Comparison of ENCODE assay signal across 4 fruit fly cellular contexts in genomic region chrX:10570142-10570756, dm6.
TF ChIP-seq lines count a peak whose summit lies in the region.

No protein-coding gene starts in this region.

- TF ChIP-seq CTCF in whole organism, embryonic (GFP tag; optimal IDR thresholded peaks at IDR 0.05; lab: Kevin White, UChicago), result peak; percentile 11

TF ChIP-seq in whole organism, embryonic, 481 proteins besides CTCF, POLR2A, EP300 and RAD21 (continues in another document):
- TF ChIP-seq zfh1 (GFP tag; IDR thresholded peaks at IDR 0.05; lab: Robert Waterston, UW) (peak; percentile 43; the same call in 1 of the 3 replicates), Side (GFP tag; optimal IDR thresholded peaks at IDR 0.05; lab: Kevin White, UChicago) (no peak), sima (GFP tag; optimal IDR thresholded peaks at IDR 0.05; lab: Kevin White, UChicago) (no peak), MTF-1 (GFP tag; optimal IDR thresholded peaks at IDR 0.05; lab: Kevin White, UChicago; ENCODE audit: borderline replicate concordance) (no peak), abd-A (tag; optimal IDR thresholded peaks at IDR 0.05; lab: Kevin White, UChicago) (no peak), CG17186 (GFP tag; optimal IDR thresholded peaks at IDR 0.05; lab: Kevin White, UChicago) (no peak), CG11723 (GFP tag; optimal IDR thresholded peaks at IDR 0.05; lab: Kevin White, UChicago) (no peak), pan (optimal IDR thresholded peaks at IDR 0.05; lab: Kevin White, UChicago) (no peak), pan (GFP tag; optimal IDR thresholded peaks at IDR 0.05 in 1 of 2, IDR thresholded peaks at IDR 0.05 in 1 of 2) (peak in 1 of 2 experiments; percentile 29), C15 (GFP tag; IDR thresholded peaks at IDR 0.05; lab: Robert Waterston, UW) (no peak), CG9609 (GFP tag; optimal IDR thresholded peaks at IDR 0.05; lab: Kevin White, UChicago) (peak; percentile 15), Camta (GFP tag; optimal IDR thresholded peaks at IDR 0.05; lab: Kevin White, UChicago) (peak; percentile 20), tup (GFP tag; optimal IDR thresholded peaks at IDR 0.05; lab: Kevin White, UChicago) (no peak), cato (GFP tag; optimal IDR thresholded peaks at IDR 0.05; lab: Kevin White, UChicago; ENCODE audit: borderline replicate concordance) (no peak), CG2678 (tag; optimal IDR thresholded peaks at IDR 0.05; lab: Kevin White, UChicago) (peak; percentile 61), da (GFP tag; optimal IDR thresholded peaks at IDR 0.05; lab: Kevin White, UChicago) (no peak), HmgD (GFP tag; optimal IDR thresholded peaks at IDR 0.05; lab: Kevin White, UChicago) (no peak), CG2889 (GFP tag; IDR thresholded peaks at IDR 0.05; lab: Robert Waterston, UW) (no peak), dati (GFP tag; IDR thresholded peaks at IDR 0.05; lab: Robert Waterston, UW) (no peak), CG1529 (GFP tag; optimal IDR thresholded peaks at IDR 0.05; lab: Kevin White, UChicago) (peak; percentile 14), CG8944 (GFP tag; optimal IDR thresholded peaks at IDR 0.05; lab: Kevin White, UChicago) (peak; percentile 25), CG17359 (tag; optimal IDR thresholded peaks at IDR 0.05; lab: Kevin White, UChicago) (peak; percentile 54), crol (GFP tag; IDR thresholded peaks at IDR 0.05; lab: Robert Waterston, UW) (no peak)

TF ChIP-seq in whole organism, prepupa, 60 proteins besides CTCF, POLR2A, EP300 and RAD21 (continues in another document):
- TF ChIP-seq Eip78C (GFP tag; lab: Kevin White, UChicago), result peak; percentile 96
- no peak for TF ChIP-seq Hr38 (GFP tag; optimal IDR thresholded peaks at IDR 0.05; lab: Kevin White, UChicago)
- TF ChIP-seq lz (GFP tag; optimal IDR thresholded peaks at IDR 0.05; lab: Kevin White, UChicago), result peak; percentile 50
- peak; percentile 91 for TF ChIP-seq svp (GFP tag; lab: Kevin White, UChicago)
- peak; percentile 87 for TF ChIP-seq CG7368 (GFP tag; optimal IDR thresholded peaks at IDR 0.05; lab: Kevin White, UChicago)
- peak; percentile 86 for TF ChIP-seq Ets96B (tag; optimal IDR thresholded peaks at IDR 0.05; lab: Kevin White, UChicago)
- no peak for TF ChIP-seq Eip93F (GFP tag; optimal IDR thresholded peaks at IDR 0.05; lab: Kevin White, UChicago)
- TF ChIP-seq achi (GFP tag; optimal IDR thresholded peaks at IDR 0.05; lab: Kevin White, UChicago), result peak; percentile 85
- peak; percentile 84 for TF ChIP-seq acj6 (GFP tag; optimal IDR thresholded peaks at IDR 0.05; lab: Kevin White, UChicago)
- TF ChIP-seq CG1621 (tag; optimal IDR thresholded peaks at IDR 0.05; lab: Kevin White, UChicago), result peak; percentile 91
- TF ChIP-seq Sox15 (GFP tag; optimal IDR thresholded peaks at IDR 0.05; lab: Kevin White, UChicago), result peak; percentile 66
- peak; percentile 85 for TF ChIP-seq OdsH (GFP tag; optimal IDR thresholded peaks at IDR 0.05; lab: Kevin White, UChicago)
- peak; percentile 56 for TF ChIP-seq fd85E (GFP tag; optimal IDR thresholded peaks at IDR 0.05; lab: Kevin White, UChicago)
- TF ChIP-seq CG3919 (GFP tag; optimal IDR thresholded peaks at IDR 0.05; lab: Kevin White, UChicago), result peak; percentile 88
- TF ChIP-seq CG16779 (tag; optimal IDR thresholded peaks at IDR 0.05; lab: Kevin White, UChicago), result peak; percentile 72
- peak; percentile 82 for TF ChIP-seq spab (GFP tag; optimal IDR thresholded peaks at IDR 0.05; lab: Kevin White, UChicago)
- peak; percentile 57 for TF ChIP-seq Hr39 (GFP tag; optimal IDR thresholded peaks at IDR 0.05; lab: Kevin White, UChicago)
- peak; percentile 91 for TF ChIP-seq CG32006 (GFP tag; optimal IDR thresholded peaks at IDR 0.05; lab: Kevin White, UChicago)
- peak; percentile 83 for TF ChIP-seq net (GFP tag; optimal IDR thresholded peaks at IDR 0.05; lab: Kevin White, UChicago)
- TF ChIP-seq CG8319 (GFP tag; optimal IDR thresholded peaks at IDR 0.05; lab: Kevin White, UChicago), result peak; percentile 51
- peak; percentile 89 for TF ChIP-seq CG6276 (GFP tag; optimal IDR thresholded peaks at IDR 0.05; lab: Kevin White, UChicago)
- TF ChIP-seq Sox102F (GFP tag; optimal IDR thresholded peaks at IDR 0.05; lab: Kevin White, UChicago), result peak; percentile 57
- peak; percentile 59 for TF ChIP-seq CG34406 (GFP tag; optimal IDR thresholded peaks at IDR 0.05; lab: Kevin White, UChicago)
- TF ChIP-seq CG10669 (GFP tag; optimal IDR thresholded peaks at IDR 0.05; lab: Kevin White, UChicago), result peak; percentile 84

TF ChIP-seq in whole organism, pupa, 21 proteins besides CTCF, POLR2A, EP300 and RAD21:
- TF ChIP-seq EcR (GFP tag; optimal IDR thresholded peaks at IDR 0.05; lab: Kevin White, UChicago) (no peak), CG10348 (GFP tag; IDR thresholded peaks at IDR 0.05; lab: Robert Waterston, UW) (peak; percentile 40; the same call in 1 of the 2 replicates), CG32121 (GFP tag; IDR thresholded peaks at IDR 0.05; lab: Robert Waterston, UW) (peak; percentile 83), D1 (tag; optimal IDR thresholded peaks at IDR 0.05; lab: Kevin White, UChicago) (no peak), CG4496 (GFP tag; IDR thresholded peaks at IDR 0.05; lab: Robert Waterston, UW) (peak; percentile 92), CG17806 (tag; optimal IDR thresholded peaks at IDR 0.05; lab: Kevin White, UChicago) (peak; percentile 83), gl (tag; optimal IDR thresholded peaks at IDR 0.05; lab: Kevin White, UChicago) (peak; percentile 76), fd96Ca (GFP tag; IDR thresholded peaks at IDR 0.05; lab: Robert Waterston, UW) (peak; percentile 92), Pif1A (GFP tag; optimal IDR thresholded peaks at IDR 0.05; lab: Kevin White, UChicago) (peak; percentile 89), CG8159 (tag; optimal IDR thresholded peaks at IDR 0.05; lab: Kevin White, UChicago) (peak; percentile 83), CG15710 (tag; optimal IDR thresholded peaks at IDR 0.05; lab: Kevin White, UChicago) (peak; percentile 79), CG13204 (GFP tag; optimal IDR thresholded peaks at IDR 0.05; lab: Kevin White, UChicago) (peak; percentile 62), Snoo (tag; optimal IDR thresholded peaks at IDR 0.05; lab: Kevin White, UChicago) (peak; percentile 23), rn (GFP tag; IDR thresholded peaks at IDR 0.05; lab: Robert Waterston, UW) (peak; percentile 65), CG9948 (tag; optimal IDR thresholded peaks at IDR 0.05; lab: Kevin White, UChicago) (peak; percentile 84), Ets98B (GFP tag; IDR thresholded peaks at IDR 0.05; lab: Robert Waterston, UW) (peak; percentile 89), Pif1B (GFP tag; optimal IDR thresholded peaks at IDR 0.05; lab: Kevin White, UChicago) (peak; percentile 86), CG34367 (tag; optimal IDR thresholded peaks at IDR 0.05; lab: Kevin White, UChicago) (peak; percentile 84), CG14655 (GFP tag; optimal IDR thresholded peaks at IDR 0.05; lab: Kevin White, UChicago) (peak; percentile 91), CG8301 (tag; optimal IDR thresholded peaks at IDR 0.05; lab: Kevin White, UChicago) (peak; percentile 89), CG12605 (GFP tag; IDR thresholded peaks at IDR 0.05; lab: Robert Waterston, UW) (peak; percentile 85)

TF ChIP-seq in whole organism, wandering third instar larva, 38 proteins besides CTCF, POLR2A, EP300 and RAD21 (continues in another document):
- TF ChIP-seq Dfd (GFP tag; optimal IDR thresholded peaks at IDR 0.05; lab: Kevin White, UChicago), result no peak
- no peak for TF ChIP-seq Myc (optimal IDR thresholded peaks at IDR 0.05; lab: Kevin White, UChicago)
- no peak for TF ChIP-seq Vsx2 (GFP tag; optimal IDR thresholded peaks at IDR 0.05; lab: Kevin White, UChicago; ENCODE audit: partially characterized antibody)
- peak; percentile 56 for TF ChIP-seq woc (GFP tag; optimal IDR thresholded peaks at IDR 0.05; lab: Kevin White, UChicago)
- no peak for TF ChIP-seq N (GFP tag; optimal IDR thresholded peaks at IDR 0.05; lab: Kevin White, UChicago)
- peak; percentile 75 for TF ChIP-seq fru (GFP tag; optimal IDR thresholded peaks at IDR 0.05; lab: Kevin White, UChicago)
- TF ChIP-seq dl (GFP tag; optimal IDR thresholded peaks at IDR 0.05; lab: Kevin White, UChicago; ENCODE audit: insufficient read depth in 1 of 2, partially characterized antibody in 2 of 2), result no peak
- TF ChIP-seq jim (GFP tag; optimal IDR thresholded peaks at IDR 0.05; lab: Kevin White, UChicago), result no peak
- TF ChIP-seq GATAd (GFP tag; optimal IDR thresholded peaks at IDR 0.05; lab: Kevin White, UChicago), result no peak
- TF ChIP-seq rgr (GFP tag; optimal IDR thresholded peaks at IDR 0.05; lab: Kevin White, UChicago), result peak; percentile 24
- peak; percentile 18 for TF ChIP-seq br (GFP tag; optimal IDR thresholded peaks at IDR 0.05; lab: Kevin White, UChicago)
- TF ChIP-seq HLH106 (tag; optimal IDR thresholded peaks at IDR 0.05; lab: Kevin White, UChicago), result peak; percentile 38
- TF ChIP-seq brk (GFP tag; optimal IDR thresholded peaks at IDR 0.05; lab: Kevin White, UChicago), result no peak
- TF ChIP-seq Hr78 (GFP tag; optimal IDR thresholded peaks at IDR 0.05; lab: Kevin White, UChicago), result no peak
- TF ChIP-seq pan (optimal IDR thresholded peaks at IDR 0.05; lab: Kevin White, UChicago), result no peak
- no peak for TF ChIP-seq CG32264 (GFP tag; optimal IDR thresholded peaks at IDR 0.05; lab: Kevin White, UChicago)
- TF ChIP-seq Dif (GFP tag; optimal IDR thresholded peaks at IDR 0.05; lab: Kevin White, UChicago; ENCODE audit: partially characterized antibody), result no peak
- no peak for TF ChIP-seq tai (GFP tag; optimal IDR thresholded peaks at IDR 0.05; lab: Kevin White, UChicago)
- TF ChIP-seq CG9705 (GFP tag; optimal IDR thresholded peaks at IDR 0.05; lab: Kevin White, UChicago), result no peak
- no peak for TF ChIP-seq CrebA (GFP tag; optimal IDR thresholded peaks at IDR 0.05; lab: Kevin White, UChicago; ENCODE audit: borderline replicate concordance)
- TF ChIP-seq sv (GFP tag; optimal IDR thresholded peaks at IDR 0.05; lab: Kevin White, UChicago), result peak; percentile 5
- no peak for TF ChIP-seq dmrt93B (GFP tag; optimal IDR thresholded peaks at IDR 0.05; lab: Kevin White, UChicago)
- no peak for TF ChIP-seq OdsH (GFP tag; optimal IDR thresholded peaks at IDR 0.05; lab: Kevin White, UChicago)
- TF ChIP-seq Jra (GFP tag; optimal IDR thresholded peaks at IDR 0.05; lab: Kevin White, UChicago), result no peak
- no peak for TF ChIP-seq dsf (GFP tag; optimal IDR thresholded peaks at IDR 0.05; lab: Kevin White, UChicago; ENCODE audit: borderline replicate concordance)
- TF ChIP-seq lola (GFP tag; optimal IDR thresholded peaks at IDR 0.05; lab: Kevin White, UChicago), result no peak
- peak; percentile 51 for TF ChIP-seq ey (GFP tag; optimal IDR thresholded peaks at IDR 0.05; lab: Kevin White, UChicago)
- TF ChIP-seq Hnf4 (GFP tag; optimal IDR thresholded peaks at IDR 0.05; lab: Kevin White, UChicago), result no peak
- TF ChIP-seq psq (GFP tag; optimal IDR thresholded peaks at IDR 0.05; lab: Kevin White, UChicago), result peak; percentile 21
- TF ChIP-seq sage (GFP tag; optimal IDR thresholded peaks at IDR 0.05; lab: Kevin White, UChicago), result no peak
- no peak for TF ChIP-seq Rel (GFP tag; optimal IDR thresholded peaks at IDR 0.05; lab: Kevin White, UChicago)
- TF ChIP-seq Rel (tag; optimal IDR thresholded peaks at IDR 0.05; lab: Kevin White, UChicago), result no peak
- no peak for TF ChIP-seq Abd-B (GFP tag; optimal IDR thresholded peaks at IDR 0.05; lab: Kevin White, UChicago)

Comparison
In these comparisons a context has a peak if more than half of its experiments do, and no peak if none do; other contexts are left out.
1. Of the 7 proteins assayed by ChIP-seq in both whole organism, embryonic and whole organism, prepupa: peak only in whole organism, embryonic: Blimp-1; only in whole organism, prepupa: CG16779, Hr39 and Lpt; in both: Gug and Sox102F; in neither: 1.